Fruit fly (Drosophila melanogaster) whole organism, embryonic: ENCODE results near the gene CG32147.
A peak's percentile ranks its signal among the peaks of the same experiment; 100 is the strongest.

Experiments used
- CG10267 ChIP-seq: fragments of 200-800 bp; sonication (Bioruptor generic); optimal IDR thresholded peaks from 2 replicates; lab custom pipeline; 2018; ENCODE audit warnings: missing biosample characterization, mild to moderate bottlenecking, missing genetic modification characterization, moderate library complexity
- CG10274 ChIP-seq: fragments of 200-800 bp; sonication (Bioruptor generic); optimal IDR thresholded peaks from 3 replicates; lab custom pipeline; 2017; ENCODE audit warnings: missing biosample characterization, mild to moderate bottlenecking, missing genetic modification characterization
- CG10431 ChIP-seq: fragments of 200-800 bp; sonication (Bioruptor generic); optimal IDR thresholded peaks from 3 replicates; lab custom pipeline; 2018; ENCODE audit warnings: missing biosample characterization, mild to moderate bottlenecking, missing genetic modification characterization
- CG13775 ChIP-seq: fragments of 200-800 bp; sonication (Bioruptor generic); optimal IDR thresholded peaks from 3 replicates; lab custom pipeline; 2017; ENCODE audit warnings: missing biosample characterization, mild to moderate bottlenecking, missing genetic modification characterization
- CG15514 ChIP-seq: fragments of 200-800 bp; sonication (Bioruptor generic); optimal IDR thresholded peaks from 3 replicates; lab custom pipeline; 2017; ENCODE audit warnings: missing biosample characterization, missing genetic modification characterization, mild to moderate bottlenecking, moderate library complexity, missing genetic modification reagents
- CG31224 ChIP-seq: fragments of 200-800 bp; sonication (Bioruptor generic); IDR thresholded peaks from 2 replicates; pipeline ENCODE4 v1.3.6; 2022; ENCODE audit warnings: missing biosample characterization, missing genetic modification characterization
- CG33557 ChIP-seq: fragments of 200-800 bp; sonication (Bioruptor generic); optimal IDR thresholded peaks from 2 replicates; lab custom pipeline; 2019; ENCODE audit warnings: missing biosample characterization, mild to moderate bottlenecking, missing genetic modification characterization, moderate library complexity
- CG4730 ChIP-seq: fragments of 200-800 bp; sonication (Bioruptor generic); IDR thresholded peaks from 2 replicates; pipeline ENCODE4 v1.3.6; 2022; ENCODE audit warnings: missing biosample characterization, missing genetic modification characterization
- CG6254 ChIP-seq: fragments of 200-800 bp; sonication (Bioruptor generic); optimal IDR thresholded peaks from 3 replicates; lab custom pipeline; 2017; ENCODE audit warnings: mild to moderate bottlenecking, missing biosample characterization, missing genetic modification reagents, missing genetic modification characterization
- CG6791 ChIP-seq: fragments of 200-800 bp; sonication (Bioruptor generic); IDR thresholded peaks from 3 replicates; pipeline ENCODE4 v1.3.6; 2022; ENCODE audit warnings: missing biosample characterization, missing genetic modification characterization; ENCODE audit not compliant: partially characterized antibody
- CG8290 ChIP-seq, 3 experiments: fragments of 200-800 bp; sonication (Bioruptor generic); optimal IDR thresholded peaks; 2 replicates each; lab custom pipeline; 2016 to 2019; ENCODE audit warnings: missing biosample characterization in 3 of 3, missing genetic modification characterization in 3 of 3, mild to moderate bottlenecking in 2 of 3, moderate library complexity in 1 of 3
- CG8924 ChIP-seq: fragments of 200-800 bp; optimal IDR thresholded peaks from 3 replicates; lab custom pipeline; 2019; ENCODE audit warnings: missing biosample characterization, mild to moderate bottlenecking, missing genetic modification characterization, moderate library complexity
- Elba2 ChIP-seq: fragments of 200-800 bp; sonication (Bioruptor generic); optimal IDR thresholded peaks from 3 replicates; lab custom pipeline; 2016; ENCODE audit warnings: missing biosample characterization, missing genetic modification characterization
- Ets65A ChIP-seq: fragments of 200-800 bp; sonication (Bioruptor generic); peaks from one replicate; lab custom pipeline; 2016; ENCODE audit warnings: missing biosample characterization, missing genetic modification characterization
- Lhr ChIP-seq: fragments of 200-800 bp; sonication (Bioruptor generic); optimal IDR thresholded peaks from 3 replicates; lab custom pipeline; 2017; ENCODE audit warnings: mild to moderate bottlenecking, missing biosample characterization, missing genetic modification reagents, missing genetic modification characterization
- Max ChIP-seq: fragments of 200-800 bp; sonication (Bioruptor generic); optimal IDR thresholded peaks from 2 replicates; lab custom pipeline; 2016; ENCODE audit warnings: missing biosample characterization, mild to moderate bottlenecking, missing genetic modification characterization
- Med ChIP-seq: fragments of 200-800 bp; sonication (Bioruptor generic); peaks from one replicate; lab custom pipeline; 2016; ENCODE audit warnings: missing biosample characterization, missing genetic modification characterization, mild to moderate bottlenecking, inconsistent platforms, moderate library complexity
- Rfx ChIP-seq: fragments of 200-800 bp; sonication (Bioruptor generic); IDR thresholded peaks from 2 replicates; pipeline ENCODE4 v1.3.6; 2022; ENCODE audit warnings: missing biosample characterization, missing genetic modification characterization
- Sox100B ChIP-seq: fragments of 200-800 bp; sonication (Bioruptor generic); optimal IDR thresholded peaks from 3 replicates; lab custom pipeline; 2018; ENCODE audit warnings: missing biosample characterization, mild to moderate bottlenecking, missing genetic modification characterization
- Sox102F ChIP-seq: fragments of 200-800 bp; sonication (Bioruptor generic); optimal IDR thresholded peaks from 2 replicates; lab custom pipeline; 2018; ENCODE audit warnings: missing biosample characterization, mild to moderate bottlenecking, missing genetic modification characterization, moderate library complexity
- Sry-β ChIP-seq: fragments of 200-800 bp; sonication (Bioruptor generic); optimal IDR thresholded peaks from 2 replicates; lab custom pipeline; 2018; ENCODE audit warnings: missing biosample characterization, mild to moderate bottlenecking, missing genetic modification characterization, moderate library complexity
- YL-1 ChIP-seq: fragments of 200-800 bp; sonication (Bioruptor generic); optimal IDR thresholded peaks from 3 replicates; lab custom pipeline; 2017; ENCODE audit warnings: missing biosample characterization, mild to moderate bottlenecking, missing genetic modification characterization
- ab ChIP-seq: fragments of 200-800 bp; sonication (Bioruptor generic); optimal IDR thresholded peaks from 2 replicates; lab custom pipeline; 2016; ENCODE audit warnings: missing biosample characterization, missing genetic modification characterization
- az2 ChIP-seq: fragments of 200-800 bp; sonication (Bioruptor generic); optimal IDR thresholded peaks from 3 replicates; lab custom pipeline; 2016; ENCODE audit warnings: missing biosample characterization, missing genetic modification characterization
- bbx ChIP-seq: fragments of 200-800 bp; sonication (Bioruptor generic); IDR thresholded peaks from 2 replicates; pipeline ENCODE4 v1.3.6; 2022; ENCODE audit warnings: missing biosample characterization, missing genetic modification characterization; ENCODE audit not compliant: partially characterized antibody
- corto ChIP-seq: fragments of 200-800 bp; sonication (Bioruptor generic); optimal IDR thresholded peaks from 2 replicates; lab custom pipeline; 2016; ENCODE audit warnings: missing biosample characterization, mild to moderate bottlenecking, missing genetic modification characterization, moderate library complexity
- ewg ChIP-seq: fragments of 200-800 bp; sonication (Bioruptor generic); optimal IDR thresholded peaks from 3 replicates; lab custom pipeline; 2017; ENCODE audit warnings: mild to moderate bottlenecking, missing biosample characterization, missing genetic modification reagents, missing genetic modification characterization
- fd96Cb ChIP-seq: fragments of 200-800 bp; sonication (Bioruptor generic); optimal IDR thresholded peaks from 2 replicates; lab custom pipeline; 2018; ENCODE audit warnings: missing biosample characterization, mild to moderate bottlenecking, missing genetic modification characterization, moderate library complexity
- gcm ChIP-seq: fragments of 200-800 bp; sonication (Bioruptor generic); optimal IDR thresholded peaks from 2 replicates; lab custom pipeline; 2019; ENCODE audit warnings: missing biosample characterization, mild to moderate bottlenecking, missing genetic modification characterization, moderate library complexity
- gem ChIP-seq: fragments of 200-800 bp; sonication (Bioruptor generic); optimal IDR thresholded peaks from 2 replicates; lab custom pipeline; 2019; ENCODE audit warnings: missing biosample characterization, mild to moderate bottlenecking, missing genetic modification characterization, moderate library complexity
- gsb-n ChIP-seq: fragments of 200-800 bp; sonication (Bioruptor generic); optimal IDR thresholded peaks from 3 replicates; lab custom pipeline; 2018; ENCODE audit warnings: missing biosample characterization, mild to moderate bottlenecking, missing genetic modification characterization
- gt ChIP-seq: fragments of 200-800 bp; sonication (Bioruptor generic); IDR thresholded peaks from 2 replicates; pipeline ENCODE4 v1.3.6; 2022; ENCODE audit warnings: missing biosample characterization, missing genetic modification characterization
- ind ChIP-seq: fragments of 200-800 bp; sonication (Bioruptor generic); optimal IDR thresholded peaks from 3 replicates; lab custom pipeline; 2016; ENCODE audit warnings: missing biosample characterization, missing genetic modification characterization
- lbe ChIP-seq: fragments of 200-800 bp; sonication (Bioruptor generic); optimal IDR thresholded peaks from 2 replicates; lab custom pipeline; 2016; ENCODE audit warnings: missing biosample characterization, mild to moderate bottlenecking, missing genetic modification characterization
- lola ChIP-seq, 3 experiments: fragments of >200 bp in 2 of 3; fragments of 200-800 bp in 1 of 3; sonication (Bioruptor generic) in 1 of 3; optimal IDR thresholded peaks; 2 replicates each; lab custom pipeline; 2017 to 2019; ENCODE audit warnings: missing biosample characterization in 3 of 3, missing genetic modification characterization in 3 of 3, mild to moderate bottlenecking in 1 of 3, moderate library complexity in 1 of 3
- nmo ChIP-seq: fragments of 200-800 bp; sonication (Bioruptor generic); optimal IDR thresholded peaks from 2 replicates; lab custom pipeline; 2018; ENCODE audit warnings: missing biosample characterization, mild to moderate bottlenecking, missing genetic modification characterization, moderate library complexity
- oc ChIP-seq: fragments of 200-800 bp; sonication (Bioruptor generic); optimal IDR thresholded peaks from 2 replicates; lab custom pipeline; 2018; ENCODE audit warnings: missing biosample characterization, mild to moderate bottlenecking, missing genetic modification characterization, moderate library complexity
- pan ChIP-seq, 4 experiments: fragments of >200 bp in 3 of 4; fragments of 200-800 bp in 1 of 4; sonication (Bioruptor generic) in 1 of 4; optimal IDR thresholded peaks in 3 of 4; IDR thresholded peaks in 1 of 4; 2 replicates each; pipeline versions ENCODE4 v1.3.6 to Lab custom; 2017 to 2022; ENCODE audit warnings: missing biosample characterization in 2 of 4, missing genetic modification characterization in 2 of 4, mixed read lengths in 1 of 4
- pros ChIP-seq: fragments of 200-800 bp; sonication (Bioruptor generic); optimal IDR thresholded peaks from 3 replicates; lab custom pipeline; 2019; ENCODE audit warnings: missing biosample characterization, mild to moderate bottlenecking, missing genetic modification characterization, moderate library complexity
- ranshi ChIP-seq: fragments of 200-800 bp; sonication (Bioruptor generic); IDR thresholded peaks from 2 replicates; pipeline ENCODE4 v1.3.6; 2022; ENCODE audit warnings: missing biosample characterization, missing genetic modification characterization
- sc ChIP-seq, 3 experiments: fragments of >200 bp in 2 of 3; fragments of 200-800 bp in 1 of 3; sonication (Bioruptor generic) in 1 of 3; optimal IDR thresholded peaks; 2 replicates in 2 of 3; 3 replicates in 1 of 3; lab custom pipeline; 2017; ENCODE audit warnings: mild to moderate bottlenecking in 1 of 3, missing biosample characterization in 1 of 3, missing genetic modification characterization in 1 of 3, missing genetic modification reagents in 1 of 3
- sd ChIP-seq: fragments of 200-800 bp; sonication (Bioruptor generic); optimal IDR thresholded peaks from 3 replicates; lab custom pipeline; 2018; ENCODE audit warnings: missing biosample characterization, mild to moderate bottlenecking, missing genetic modification characterization, moderate library complexity
- seq ChIP-seq: fragments of 200-800 bp; sonication (Bioruptor generic); IDR thresholded peaks from 2 replicates; pipeline ENCODE4 v1.3.6; 2022; ENCODE audit warnings: missing biosample characterization, missing genetic modification characterization
- tio ChIP-seq: fragments of 200-800 bp; sonication (Bioruptor generic); optimal IDR thresholded peaks from 2 replicates; lab custom pipeline; 2017; ENCODE audit warnings: missing biosample characterization, missing genetic modification characterization, inconsistent platforms
- tll ChIP-seq, 2 experiments: fragments of 200-800 bp in 1 of 2; fragments of >200 bp in 1 of 2; sonication (Bioruptor generic) in 1 of 2; optimal IDR thresholded peaks; 2 replicates each; lab custom pipeline; 2017 to 2019; ENCODE audit warnings: missing biosample characterization in 2 of 2, missing genetic modification characterization in 2 of 2, mild to moderate bottlenecking in 1 of 2, moderate library complexity in 1 of 2
- tup ChIP-seq: fragments of 200-800 bp; sonication (Bioruptor generic); optimal IDR thresholded peaks from 2 replicates; lab custom pipeline; 2016; ENCODE audit warnings: missing biosample characterization, mild to moderate bottlenecking, missing genetic modification characterization, moderate library complexity

CG32147 gene

dm6 chr3L:15094589-15095288 lies 49.1 kb downstream of the CG32147 start, which contains the start of the genes sstn, Plp and GlyRS (continued):
- peak in 1 of 3 experiments; percentile 40 for TF ChIP-seq lola (GFP tag; optimal IDR thresholded peaks at IDR 0.05; lab: Kevin White, UChicago)
- peak; percentile 50 for TF ChIP-seq Max
- no peak for TF ChIP-seq CG31224 (GFP tag; lab: Robert Waterston, UW)
- TF ChIP-seq gem = peak; percentile 59
- TF ChIP-seq tio (GFP tag; lab: Kevin White, UChicago) = peak; percentile 2
- no peak for TF ChIP-seq ranshi (GFP tag; lab: Robert Waterston, UW)
- peak; percentile 58 for TF ChIP-seq CG33557
- peak; percentile 26 for TF ChIP-seq oc (tag; lab: Kevin White, UChicago)
- peak; percentile 99 for TF ChIP-seq CG10267 (tag; lab: Kevin White, UChicago)
- TF ChIP-seq CG6791 (GFP tag; lab: Robert Waterston, UW) = peak; percentile 58; the same call in 1 of the 3 replicates
- peak; percentile 48 for TF ChIP-seq ind (GFP tag; lab: Kevin White, UChicago)
- no peak for TF ChIP-seq seq (GFP tag; lab: Robert Waterston, UW)
- TF ChIP-seq Rfx (GFP tag; lab: Robert Waterston, UW) = 0 out of 2 replicates have a peak, but pooled peaks have one; percentile 24
- no peak for TF ChIP-seq Sox102F (GFP tag; lab: Kevin White, UChicago)
- peak; percentile 18 for TF ChIP-seq corto (GFP tag; lab: Kevin White, UChicago)
- TF ChIP-seq CG6254 (GFP tag; lab: Kevin White, UChicago) = no peak
- peak; percentile 40 for TF ChIP-seq CG15514 (GFP tag; lab: Kevin White, UChicago)
- TF ChIP-seq Sry-β = peak; percentile 95
- no peak for TF ChIP-seq fd96Cb (tag; lab: Kevin White, UChicago)
- TF ChIP-seq pros (GFP tag; lab: Kevin White, UChicago) = peak; percentile 96
- no peak for TF ChIP-seq sd (tag; lab: Kevin White, UChicago)
- no peak for TF ChIP-seq tup (GFP tag; lab: Kevin White, UChicago)
- TF ChIP-seq CG10274 = no peak
- TF ChIP-seq Med (GFP tag; lab: Kevin White, UChicago) = peak; percentile 70
- peak; percentile 22 for TF ChIP-seq gcm (GFP tag; lab: Kevin White, UChicago)
- no peak for TF ChIP-seq sc (optimal IDR thresholded peaks at IDR 0.05; lab: Kevin White, UChicago)
- peak; percentile 26 for TF ChIP-seq sc (GFP tag; optimal IDR thresholded peaks at IDR 0.05; lab: Kevin White, UChicago)
- TF ChIP-seq pan (optimal IDR thresholded peaks at IDR 0.05; lab: Kevin White, UChicago) = no peak
- TF ChIP-seq pan (GFP tag; optimal IDR thresholded peaks at IDR 0.05 in 1 of 2, IDR thresholded peaks at IDR 0.05 in 1 of 2) = no peak
- peak; percentile 68 for TF ChIP-seq Sox100B (GFP tag; lab: Kevin White, UChicago)
- TF ChIP-seq ewg (GFP tag; lab: Kevin White, UChicago) = peak; percentile 18
- peak; percentile 7 for TF ChIP-seq CG10431 (GFP tag; lab: Kevin White, UChicago)
- TF ChIP-seq tll (GFP tag; optimal IDR thresholded peaks at IDR 0.05; lab: Kevin White, UChicago) = peak in 1 of 2 experiments; percentile 13
- peak; percentile 38 for TF ChIP-seq gsb-n
- TF ChIP-seq lbe (GFP tag; lab: Kevin White, UChicago) = peak; percentile 2
- no peak for TF ChIP-seq CG4730 (GFP tag; lab: Robert Waterston, UW)
- TF ChIP-seq ab (GFP tag; lab: Kevin White, UChicago) = no peak
- peak; percentile 42 for TF ChIP-seq YL-1
- TF ChIP-seq Elba2 (GFP tag; lab: Kevin White, UChicago) = peak; percentile 92
- peak; percentile 69 for TF ChIP-seq bbx (GFP tag; lab: Robert Waterston, UW)
- peak; percentile 20 for TF ChIP-seq az2
- peak; percentile 41 for TF ChIP-seq Ets65A (GFP tag; lab: Kevin White, UChicago)
- no peak for TF ChIP-seq gt (GFP tag; lab: Robert Waterston, UW)
- TF ChIP-seq nmo = peak; percentile 58
- peak; percentile 29 for TF ChIP-seq CG8924
- TF ChIP-seq Lhr (GFP tag; lab: Kevin White, UChicago) = peak; percentile 1
- peak; percentile 42 for TF ChIP-seq CG13775
- peak; percentile 61 for TF ChIP-seq CG8290 (GFP tag; optimal IDR thresholded peaks at IDR 0.05; lab: Kevin White, UChicago)
- peak in 1 of 2 experiments; percentile 1 for TF ChIP-seq CG8290 (tag; optimal IDR thresholded peaks at IDR 0.05; lab: Kevin White, UChicago)
